Worm (Caenorhabditis elegans): ENCODE data around the gene fust-1.

Gene fust-1

ce11 chrII:7126457-7126856, 25.9 kb upstream of the fust-1 start, which contains the start of gene F10E7.1:
Gene F10E7.1, plus strand, starts transcription at chrII:7126757.
- TF ChIP-seq nhr-237 (tag; optimal IDR thresholded peaks at IDR 0.05), result no peak
- no peak for TF ChIP-seq ztf-4 (tag; optimal IDR thresholded peaks at IDR 0.05)
- TF ChIP-seq ceh-82 (tag; optimal IDR thresholded peaks at IDR 0.05), result no peak
- TF ChIP-seq hmg-11 (tag; optimal IDR thresholded peaks at IDR 0.05), result no peak
- no peak for TF ChIP-seq jun-1 (tag; optimal IDR thresholded peaks at IDR 0.05)
- no peak for TF ChIP-seq unc-39 (tag; optimal IDR thresholded peaks at IDR 0.05)
- no peak for TF ChIP-seq eor-1 (tag; optimal IDR thresholded peaks at IDR 0.05)
- no peak for TF ChIP-seq snpc-4 (tag; optimal IDR thresholded peaks at IDR 0.05)
- no peak for TF ChIP-seq aly-2 (tag; optimal IDR thresholded peaks at IDR 0.05)
- TF ChIP-seq elt-2 (tag; optimal IDR thresholded peaks at IDR 0.05), result no peak
- TF ChIP-seq nhr-25 (tag; optimal IDR thresholded peaks at IDR 0.05), result no peak
- no peak for TF ChIP-seq lin-39 (tag; optimal IDR thresholded peaks at IDR 0.05)
- no peak for TF ChIP-seq lin-15B (tag; optimal IDR thresholded peaks at IDR 0.05)

- peak; percentile 36 for TF ChIP-seq lin-15B (tag; optimal IDR thresholded peaks at IDR 0.05)
- TF ChIP-seq daf-12 (tag; optimal IDR thresholded peaks at IDR 0.05), result no peak
- no peak for TF ChIP-seq mdl-1 (tag; optimal IDR thresholded peaks at IDR 0.05)
- no peak for TF ChIP-seq nhr-28 (tag; optimal IDR thresholded peaks at IDR 0.05)
- no peak for TF ChIP-seq nhr-12 (tag; optimal IDR thresholded peaks at IDR 0.05)
- no peak for TF ChIP-seq lsy-12 (tag; optimal IDR thresholded peaks at IDR 0.05)
- no peak for TF ChIP-seq zag-1 (tag; optimal IDR thresholded peaks at IDR 0.05)
- no peak for TF ChIP-seq fkh-10 (GFP tag; optimal IDR thresholded peaks at IDR 0.05)
- TF ChIP-seq egl-27 (tag; optimal IDR thresholded peaks at IDR 0.05), result no peak
- TF ChIP-seq nhr-25 (tag; optimal IDR thresholded peaks at IDR 0.05), result peak; percentile 14
- TF ChIP-seq nfya-1 (tag; optimal IDR thresholded peaks at IDR 0.05; ENCODE audit: insufficient read depth), result peak; percentile 83
- TF ChIP-seq skn-1 (tag; optimal IDR thresholded peaks at IDR 0.05), result no peak
- no peak for TF ChIP-seq aly-2 (tag; optimal IDR thresholded peaks at IDR 0.05)
These were observed 20.3 kb upstream of the fust-1 start, which contains the start of the genes T07F8.4 and gld-3 for ce11 chrII:7131871-7132693. Gene T07F8.4, minus strand, starts transcription at chrII:7132032. Gene gld-3, plus strand, starts transcription at chrII:7132643.

ce11 chrII:7139064-7139463, 13.3 kb upstream of the fust-1 start:
- TF ChIP-seq elt-2 (tag; optimal IDR thresholded peaks at IDR 0.05), result peak; percentile 82
- no peak for TF ChIP-seq lin-15B (tag; optimal IDR thresholded peaks at IDR 0.05)
- TF ChIP-seq fkh-2 (tag; optimal IDR thresholded peaks at IDR 0.05), result no peak
- no peak for TF ChIP-seq lin-39 (tag; optimal IDR thresholded peaks at IDR 0.05)
- no peak for TF ChIP-seq mdl-1 (tag; optimal IDR thresholded peaks at IDR 0.05)
- TF ChIP-seq sea-2 (GFP tag; optimal IDR thresholded peaks at IDR 0.05), result no peak
- TF ChIP-seq pha-4 (tag; optimal IDR thresholded peaks at IDR 0.05), result peak; percentile 76
- TF ChIP-seq nhr-12 (tag; optimal IDR thresholded peaks at IDR 0.05), result no peak
- peak; percentile 86 for TF ChIP-seq pqm-1 (tag; optimal IDR thresholded peaks at IDR 0.05)

ce11 chrII:7144307-7144706, 8.1 kb upstream of the fust-1 start, which contains the start of gene npr-31:
Gene npr-31, plus strand, starts transcription at chrII:7144607.
- no peak for TF ChIP-seq ZK546.5 (tag; optimal IDR thresholded peaks at IDR 0.05)

- TF ChIP-seq fkh-10 (GFP tag; optimal IDR thresholded peaks at IDR 0.05) (no peak), ceh-16 (tag; optimal IDR thresholded peaks at IDR 0.05) (no peak), ztf-11 (tag; optimal IDR thresholded peaks at IDR 0.05) (no peak), nfya-1 (tag; optimal IDR thresholded peaks at IDR 0.05; ENCODE audit: insufficient read depth) (no peak), ceh-28 (tag; optimal IDR thresholded peaks at IDR 0.05) (no peak), zag-1 (tag; optimal IDR thresholded peaks at IDR 0.05) (no peak), nhr-76 (tag; optimal IDR thresholded peaks at IDR 0.05) (no peak), fkh-2 (tag; optimal IDR thresholded peaks at IDR 0.05) (no peak), pqm-1 (tag; optimal IDR thresholded peaks at IDR 0.05) (no peak), nhr-67 (tag; optimal IDR thresholded peaks at IDR 0.05) (no peak), snpc-4 (tag; optimal IDR thresholded peaks at IDR 0.05) (no peak), nhr-237 (tag; optimal IDR thresholded peaks at IDR 0.05) (no peak), pha-4 (tag; optimal IDR thresholded peaks at IDR 0.05) (no peak), lin-39 (tag; optimal IDR thresholded peaks at IDR 0.05) (no peak), daf-12 (tag; optimal IDR thresholded peaks at IDR 0.05) (no peak), mdl-1 (tag; optimal IDR thresholded peaks at IDR 0.05) (no peak), unc-39 (tag; optimal IDR thresholded peaks at IDR 0.05) (no peak), egl-27 (tag; optimal IDR thresholded peaks at IDR 0.05) (no peak)
These were observed 6.1 kb upstream of the fust-1 start for ce11 chrII:7146240-7146639.
